Fruit fly (Drosophila melanogaster) whole organism, embryonic: Measurements from ENCODE around the gene ind.

Experiments
- Adf1 ChIP-seq: fragments of 200-800 bp; sonication (Bioruptor generic); IDR thresholded peaks from 2 replicates; pipeline ENCODE4 v1.3.6; 2022; ENCODE audit warnings: missing biosample characterization, missing genetic modification characterization
- B-H2 ChIP-seq: fragments of 200-800 bp; sonication (Bioruptor generic); optimal IDR thresholded peaks from 2 replicates; lab custom pipeline; 2018; ENCODE audit warnings: missing biosample characterization, mild to moderate bottlenecking, missing genetic modification characterization
- CG11398 ChIP-seq: fragments of 200-800 bp; sonication (Bioruptor generic); optimal IDR thresholded peaks from 2 replicates; lab custom pipeline; 2016; ENCODE audit warnings: missing biosample characterization, missing genetic modification characterization
- CG12071 ChIP-seq: fragments of 200-800 bp; sonication (Bioruptor generic); optimal IDR thresholded peaks from 3 replicates; lab custom pipeline; 2018; ENCODE audit warnings: missing biosample characterization, mild to moderate bottlenecking, missing genetic modification characterization
- CG15514 ChIP-seq: fragments of 200-800 bp; sonication (Bioruptor generic); optimal IDR thresholded peaks from 3 replicates; lab custom pipeline; 2017; ENCODE audit warnings: missing biosample characterization, missing genetic modification characterization, mild to moderate bottlenecking, moderate library complexity, missing genetic modification reagents
- CG16779 ChIP-seq: fragments of 200-800 bp; sonication (Bioruptor generic); IDR thresholded peaks from 2 replicates; pipeline ENCODE4 v1.3.6; 2022; ENCODE audit warnings: missing biosample characterization, missing genetic modification characterization
- CG17359 ChIP-seq: fragments of 200-800 bp; sonication (Bioruptor generic); optimal IDR thresholded peaks from 3 replicates; lab custom pipeline; 2018; ENCODE audit warnings: missing biosample characterization, mild to moderate bottlenecking, missing genetic modification characterization, moderate library complexity
- CG17568 ChIP-seq: fragments of 200-800 bp; sonication (Bioruptor generic); optimal IDR thresholded peaks from 2 replicates; lab custom pipeline; 2018; ENCODE audit warnings: missing biosample characterization, mild to moderate bottlenecking, missing genetic modification characterization, moderate library complexity
- CG18262 ChIP-seq: fragments of 200-800 bp; optimal IDR thresholded peaks from 3 replicates; lab custom pipeline; 2019; ENCODE audit warnings: missing biosample characterization, mild to moderate bottlenecking, missing genetic modification characterization, moderate library complexity
- CG1832 ChIP-seq: fragments of 200-800 bp; sonication (Bioruptor generic); optimal IDR thresholded peaks from 2 replicates; lab custom pipeline; 2017; ENCODE audit warnings: missing biosample characterization, mild to moderate bottlenecking, missing genetic modification characterization, inconsistent platforms
- CG3163 ChIP-seq: fragments of 200-800 bp; sonication (Bioruptor generic); optimal IDR thresholded peaks from 3 replicates; lab custom pipeline; 2016; ENCODE audit warnings: missing biosample characterization, missing genetic modification characterization
- CG4854 ChIP-seq: fragments of 200-800 bp; sonication (Bioruptor generic); optimal IDR thresholded peaks from 2 replicates; lab custom pipeline; 2016; ENCODE audit warnings: missing biosample characterization, missing genetic modification characterization, inconsistent platforms
- CG6683 ChIP-seq: fragments of 200-800 bp; sonication (Bioruptor generic); optimal IDR thresholded peaks from 2 replicates; lab custom pipeline; 2017; ENCODE audit warnings: missing biosample characterization, mild to moderate bottlenecking, missing genetic modification characterization, missing genetic modification reagents
- CG6765 ChIP-seq: fragments of 200-800 bp; sonication (Bioruptor generic); optimal IDR thresholded peaks from 3 replicates; lab custom pipeline; 2017; ENCODE audit warnings: missing biosample characterization, mild to moderate bottlenecking, missing genetic modification characterization
- CG7357 ChIP-seq: fragments of 200-800 bp; sonication (Bioruptor generic); IDR thresholded peaks from 3 replicates; pipeline ENCODE4 v1.3.6; 2022; ENCODE audit warnings: missing biosample characterization, missing genetic modification characterization
- CG8359 ChIP-seq: fragments of 200-800 bp; sonication (Bioruptor generic); optimal IDR thresholded peaks from 2 replicates; lab custom pipeline; 2017; ENCODE audit warnings: missing biosample characterization, mild to moderate bottlenecking, missing genetic modification characterization, borderline replicate concordance
- CG9215 ChIP-seq: fragments of 200-800 bp; sonication (Bioruptor generic); IDR thresholded peaks from 2 replicates; pipeline ENCODE4 v1.3.6; 2022; ENCODE audit warnings: missing biosample characterization, missing genetic modification characterization
- Camta ChIP-seq: fragments of 200-800 bp; sonication (Bioruptor generic); optimal IDR thresholded peaks from 2 replicates; lab custom pipeline; 2016; ENCODE audit warnings: missing biosample characterization, missing genetic modification characterization
- CoRest ChIP-seq: fragments of 200-800 bp; sonication (Bioruptor generic); optimal IDR thresholded peaks from 3 replicates; lab custom pipeline; 2018; ENCODE audit warnings: missing biosample characterization, mild to moderate bottlenecking, missing genetic modification characterization, moderate library complexity
- CrebB ChIP-seq: fragments of 200-800 bp; sonication (Bioruptor generic); optimal IDR thresholded peaks from 3 replicates; lab custom pipeline; 2018; ENCODE audit warnings: missing biosample characterization, mild to moderate bottlenecking, missing genetic modification characterization
- D ChIP-seq, 2 experiments: fragments of 200-800 bp in 1 of 2; fragments of >200 bp in 1 of 2; sonication (Bioruptor generic) in 1 of 2; optimal IDR thresholded peaks; 2 replicates in 1 of 2; 3 replicates in 1 of 2; lab custom pipeline; 2017; ENCODE audit warnings: mild to moderate bottlenecking in 1 of 2, missing biosample characterization in 1 of 2, missing genetic modification characterization in 1 of 2, missing genetic modification reagents in 1 of 2
- Dad ChIP-seq: fragments of 200-800 bp; sonication (Bioruptor generic); optimal IDR thresholded peaks from 3 replicates; lab custom pipeline; 2016; ENCODE audit warnings: missing biosample characterization, missing genetic modification characterization
- Doc2 ChIP-seq: fragments of 200-800 bp; sonication (Bioruptor generic); IDR thresholded peaks from 2 replicates; pipeline ENCODE4 v1.3.6; 2022; ENCODE audit warnings: missing biosample characterization, missing genetic modification characterization
- E2f2 ChIP-seq: fragments of 200-800 bp; sonication (Bioruptor generic); IDR thresholded peaks from 2 replicates; pipeline ENCODE4 v1.3.6; 2022; ENCODE audit warnings: missing biosample characterization, missing genetic modification characterization
- Eip74EF ChIP-seq, 2 experiments: fragments of 200-800 bp in 1 of 2; fragments of >200 bp in 1 of 2; sonication (Bioruptor generic) in 1 of 2; optimal IDR thresholded peaks; 2 replicates each; lab custom pipeline; 2017 to 2019; ENCODE audit warnings: missing biosample characterization in 2 of 2, missing genetic modification characterization in 2 of 2, mild to moderate bottlenecking in 1 of 2, moderate library complexity in 1 of 2
- Gsc ChIP-seq: fragments of 200-800 bp; sonication (Bioruptor generic); IDR thresholded peaks from 2 replicates; pipeline ENCODE4 v1.3.6; 2022; ENCODE audit warnings: missing biosample characterization, missing genetic modification characterization
- Hand ChIP-seq: fragments of 200-800 bp; sonication (Bioruptor generic); optimal IDR thresholded peaks from 2 replicates; lab custom pipeline; 2017; ENCODE audit warnings: mild to moderate bottlenecking, missing biosample characterization, missing genetic modification reagents, missing genetic modification characterization
- Hr39 ChIP-seq: fragments of >200 bp; optimal IDR thresholded peaks from 2 replicates; lab custom pipeline; 2017
- Hr51 ChIP-seq, 2 experiments: fragments of 200-800 bp; sonication (Bioruptor generic); optimal IDR thresholded peaks; 2 replicates in 1 of 2; 3 replicates in 1 of 2; lab custom pipeline; 2016 to 2018; ENCODE audit warnings: missing biosample characterization in 2 of 2, missing genetic modification characterization in 2 of 2, mild to moderate bottlenecking in 1 of 2, moderate library complexity in 1 of 2
- MESR4 ChIP-seq: fragments of 200-800 bp; sonication (Bioruptor generic); optimal IDR thresholded peaks from 2 replicates; lab custom pipeline; 2018; ENCODE audit warnings: missing biosample characterization, mild to moderate bottlenecking, missing genetic modification characterization, moderate library complexity
- Rx ChIP-seq: fragments of 200-800 bp; sonication (Bioruptor generic); IDR thresholded peaks from 2 replicates; pipeline ENCODE4 v1.3.6; 2022; ENCODE audit warnings: missing biosample characterization, missing genetic modification characterization
- Xrp1 ChIP-seq: fragments of 200-800 bp; sonication (Bioruptor generic); IDR thresholded peaks from 2 replicates; pipeline ENCODE4 v1.3.6; 2022; ENCODE audit warnings: missing biosample characterization, missing genetic modification characterization
- ap ChIP-seq: fragments of 200-800 bp; sonication (Bioruptor generic); IDR thresholded peaks from 2 replicates; pipeline ENCODE4 v1.3.6; 2022; ENCODE audit warnings: missing biosample characterization, missing genetic modification characterization
- crol ChIP-seq: fragments of 200-800 bp; sonication (Bioruptor generic); IDR thresholded peaks from 2 replicates; pipeline ENCODE4 v1.3.6; 2022; ENCODE audit warnings: missing biosample characterization, missing genetic modification characterization
- ewg ChIP-seq: fragments of 200-800 bp; sonication (Bioruptor generic); optimal IDR thresholded peaks from 3 replicates; lab custom pipeline; 2017; ENCODE audit warnings: mild to moderate bottlenecking, missing biosample characterization, missing genetic modification reagents, missing genetic modification characterization
- gsb-n ChIP-seq: fragments of 200-800 bp; sonication (Bioruptor generic); optimal IDR thresholded peaks from 3 replicates; lab custom pipeline; 2018; ENCODE audit warnings: missing biosample characterization, mild to moderate bottlenecking, missing genetic modification characterization
- hkb ChIP-seq, 2 experiments: fragments of 200-800 bp in 1 of 2; fragments of >200 bp in 1 of 2; sonication (Bioruptor generic) in 1 of 2; IDR thresholded peaks in 1 of 2; optimal IDR thresholded peaks in 1 of 2; 2 replicates each; pipeline versions ENCODE4 v1.3.6 to Lab custom; 2017 to 2022; ENCODE audit warnings: missing biosample characterization in 1 of 2, missing genetic modification characterization in 1 of 2
- kah ChIP-seq: fragments of 200-800 bp; sonication (Bioruptor generic); optimal IDR thresholded peaks from 2 replicates; lab custom pipeline; 2018; ENCODE audit warnings: missing biosample characterization, mild to moderate bottlenecking, missing genetic modification characterization
- kay ChIP-seq: fragments of 200-800 bp; sonication (Bioruptor generic); optimal IDR thresholded peaks from 2 replicates; lab custom pipeline; 2016; ENCODE audit warnings: missing biosample characterization, missing genetic modification characterization
- maf-S ChIP-seq: fragments of 200-800 bp; sonication (Bioruptor generic); optimal IDR thresholded peaks from 2 replicates; lab custom pipeline; 2016; ENCODE audit warnings: missing biosample characterization, missing genetic modification characterization
- oc ChIP-seq: fragments of 200-800 bp; sonication (Bioruptor generic); optimal IDR thresholded peaks from 2 replicates; lab custom pipeline; 2018; ENCODE audit warnings: missing biosample characterization, mild to moderate bottlenecking, missing genetic modification characterization, moderate library complexity
- peb ChIP-seq: fragments of 200-800 bp; sonication (Bioruptor generic); IDR thresholded peaks from 2 replicates; pipeline ENCODE4 v1.3.6; 2022; ENCODE audit warnings: missing biosample characterization, missing genetic modification characterization
- rib ChIP-seq: fragments of 200-800 bp; sonication (Bioruptor generic); IDR thresholded peaks from 2 replicates; pipeline ENCODE4 v1.3.6; 2022; ENCODE audit warnings: missing biosample characterization, missing genetic modification characterization
- sens-2 ChIP-seq: fragments of 200-800 bp; sonication (Bioruptor generic); IDR thresholded peaks from 2 replicates; pipeline ENCODE4 v1.3.6; 2022; ENCODE audit warnings: missing biosample characterization, missing genetic modification characterization
- tgo ChIP-seq: fragments of 200-800 bp; sonication (Bioruptor generic); IDR thresholded peaks from 3 replicates; pipeline ENCODE4 v1.3.6; 2022; ENCODE audit warnings: missing biosample characterization, missing genetic modification characterization
- tin ChIP-seq: fragments of 200-800 bp; sonication (Bioruptor generic); optimal IDR thresholded peaks from 3 replicates; lab custom pipeline; 2016; ENCODE audit warnings: missing biosample characterization, missing genetic modification characterization
- toy ChIP-seq: fragments of 200-800 bp; sonication (Bioruptor generic); IDR thresholded peaks from 2 replicates; pipeline ENCODE4 v1.3.6; 2022; ENCODE audit warnings: missing biosample characterization, missing genetic modification characterization
- tx ChIP-seq: fragments of 200-800 bp; sonication (Bioruptor generic); optimal IDR thresholded peaks from 2 replicates; lab custom pipeline; 2016; ENCODE audit warnings: missing biosample characterization, missing genetic modification characterization

ind gene

dm6 chr3L:15013957-15014692, 29.6 kb downstream of the ind start, which contains the start of gene Reck (continued):
- TF ChIP-seq CG17568 (GFP tag; lab: Kevin White, UChicago): peak; percentile 80
- TF ChIP-seq ewg: peak; percentile 71
- TF ChIP-seq CG11398: no peak
- peak; percentile 12 for TF ChIP-seq tx
- TF ChIP-seq D (optimal IDR thresholded peaks at IDR 0.05; lab: Kevin White, UChicago): no peak
- peak; percentile 86 for TF ChIP-seq D (GFP tag; optimal IDR thresholded peaks at IDR 0.05; lab: Kevin White, UChicago)
- TF ChIP-seq MESR4 (GFP tag; lab: Kevin White, UChicago): peak; percentile 1
- TF ChIP-seq crol (GFP tag; lab: Robert Waterston, UW): no peak
- no peak for TF ChIP-seq CG1832 (GFP tag; lab: Kevin White, UChicago)
- no peak for TF ChIP-seq rib (GFP tag; lab: Robert Waterston, UW)
- peak; percentile 37; the same call in 1 of the 2 replicates for TF ChIP-seq Adf1 (GFP tag; lab: Robert Waterston, UW)
- TF ChIP-seq kay: peak; percentile 14
- peak in 1 of 2 experiments; percentile 84 for TF ChIP-seq Eip74EF (GFP tag; optimal IDR thresholded peaks at IDR 0.05; lab: Kevin White, UChicago)
- TF ChIP-seq oc (tag; lab: Kevin White, UChicago): peak; percentile 80
- peak; percentile 78 for TF ChIP-seq CoRest (tag; lab: Kevin White, UChicago)
- peak; percentile 92 for TF ChIP-seq Xrp1 (GFP tag; lab: Robert Waterston, UW)
- TF ChIP-seq Rx (GFP tag; lab: Robert Waterston, UW): peak; percentile 50; the same call in 1 of the 2 replicates
- peak; percentile 76 for TF ChIP-seq CG15514 (GFP tag; lab: Kevin White, UChicago)
- peak; percentile 65 for TF ChIP-seq CG6683 (GFP tag; lab: Kevin White, UChicago)
- peak; percentile 72 for TF ChIP-seq tgo (GFP tag; lab: Robert Waterston, UW)
- no peak for TF ChIP-seq CG3163
- peak; percentile 78 for TF ChIP-seq CG8359
- peak; percentile 64 for TF ChIP-seq ap (GFP tag; lab: Robert Waterston, UW)
- peak; percentile 84 for TF ChIP-seq tin (GFP tag; lab: Kevin White, UChicago)
- no peak for TF ChIP-seq Doc2
- 0 out of 2 replicates have a peak, but pooled peaks have one; percentile 11 for TF ChIP-seq CG16779 (GFP tag; lab: Robert Waterston, UW)
- TF ChIP-seq kah (GFP tag; lab: Kevin White, UChicago): peak; percentile 74
- no peak for TF ChIP-seq Hr39
- TF ChIP-seq Camta (GFP tag; lab: Kevin White, UChicago): peak; percentile 31
- peak; percentile 72 for TF ChIP-seq CG12071
- peak; percentile 85 for TF ChIP-seq sens-2
- TF ChIP-seq Gsc (GFP tag; lab: Robert Waterston, UW): no peak
- no peak for TF ChIP-seq peb (GFP tag; lab: Robert Waterston, UW)
- peak; percentile 59 for TF ChIP-seq CG6765 (GFP tag; lab: Kevin White, UChicago)
- TF ChIP-seq Hr51 (GFP tag; optimal IDR thresholded peaks at IDR 0.05; lab: Kevin White, UChicago): peak; percentile 48 to 90
- peak; percentile 15 for TF ChIP-seq maf-S (GFP tag; lab: Kevin White, UChicago)
- no peak for TF ChIP-seq B-H2 (GFP tag; lab: Kevin White, UChicago)
- peak; percentile 43; the same call in 1 of the 3 replicates for TF ChIP-seq CG7357 (GFP tag; lab: Robert Waterston, UW)
- peak; percentile 42 for TF ChIP-seq Hand (GFP tag; lab: Kevin White, UChicago)
- peak; percentile 86 for TF ChIP-seq CG18262 (tag; lab: Kevin White, UChicago)
- peak; percentile 75 for TF ChIP-seq E2f2 (GFP tag; lab: Robert Waterston, UW)
- peak; percentile 91 for TF ChIP-seq CG17359 (tag; lab: Kevin White, UChicago)
- TF ChIP-seq CrebB (tag; lab: Kevin White, UChicago): peak; percentile 52
- TF ChIP-seq toy (GFP tag; lab: Robert Waterston, UW): 0 out of 2 replicates have a peak, but pooled peaks have one; percentile 31
- peak; percentile 88 for TF ChIP-seq gsb-n (tag; lab: Kevin White, UChicago)
- no peak for TF ChIP-seq CG9215 (GFP tag; lab: Robert Waterston, UW)
- TF ChIP-seq Dad (GFP tag; lab: Kevin White, UChicago): peak; percentile 20
- no peak for TF ChIP-seq hkb (optimal IDR thresholded peaks at IDR 0.05; lab: Kevin White, UChicago)
- TF ChIP-seq hkb (GFP tag; IDR thresholded peaks at IDR 0.05; lab: Robert Waterston, UW): peak; percentile 95
- TF ChIP-seq CG4854 (GFP tag; lab: Kevin White, UChicago): peak; percentile 81
